Worm (Caenorhabditis elegans): Measurements from ENCODE around the gene dao-3.
A peak's percentile ranks its signal among the peaks of the same experiment; 100 is the strongest.

dao-3 gene

ce11 chrX:8053008-8053441 is 33.3 kb downstream of the dao-3 start (continued):
- no peak for TF ChIP-seq lin-32 (GFP tag; optimal IDR thresholded peaks at IDR 0.05)
- TF ChIP-seq lsy-2 (tag; optimal IDR thresholded peaks at IDR 0.05) = no peak
- no peak for TF ChIP-seq nhr-12 (tag; optimal IDR thresholded peaks at IDR 0.05)
- no peak for TF ChIP-seq unc-39 (tag; optimal IDR thresholded peaks at IDR 0.05)
- TF ChIP-seq ztf-11 (tag; optimal IDR thresholded peaks at IDR 0.05) = no peak
- TF ChIP-seq ceh-43 (GFP tag; optimal IDR thresholded peaks at IDR 0.05) = no peak
- TF ChIP-seq mls-2 (tag; optimal IDR thresholded peaks at IDR 0.05) = no peak
- TF ChIP-seq sptf-1 (tag; optimal IDR thresholded peaks at IDR 0.05) = peak; percentile 15

- TF ChIP-seq ham-2 (GFP tag; optimal IDR thresholded peaks at IDR 0.05) (no peak), mep-1 (tag; optimal IDR thresholded peaks at IDR 0.05) (no peak), ztf-11 (tag; optimal IDR thresholded peaks at IDR 0.05) (no peak), ceh-83 (GFP tag; optimal IDR thresholded peaks at IDR 0.05) (no peak), unc-120 (tag; optimal IDR thresholded peaks at IDR 0.05; ENCODE audit: poor library complexity, severe bottlenecking) (peak; percentile 76), elt-1 (tag; optimal IDR thresholded peaks at IDR 0.05; ENCODE audit: borderline replicate concordance, insufficient read depth) (no peak), mls-2 (tag; optimal IDR thresholded peaks at IDR 0.05) (no peak), unc-62 (GFP tag; optimal IDR thresholded peaks at IDR 0.05) (peak; percentile 63), elt-3 (tag; optimal IDR thresholded peaks at IDR 0.05) (no peak), snpc-4 (tag; optimal IDR thresholded peaks at IDR 0.05) (no peak), bed-3 (GFP tag; optimal IDR thresholded peaks at IDR 0.05) (no peak), mab-5 (tag; optimal IDR thresholded peaks at IDR 0.05) (no peak), sem-2 (GFP tag; optimal IDR thresholded peaks at IDR 0.05) (no peak), nhr-28 (tag; optimal IDR thresholded peaks at IDR 0.05) (no peak), nhr-12 (tag; optimal IDR thresholded peaks at IDR 0.05) (no peak), blmp-1 (tag; optimal IDR thresholded peaks at IDR 0.05) (no peak), lin-32 (GFP tag; optimal IDR thresholded peaks at IDR 0.05) (no peak), tbx-8 (GFP tag; optimal IDR thresholded peaks at IDR 0.05) (no peak), cnd-1 (tag; optimal IDR thresholded peaks at IDR 0.05) (peak; percentile 12), ceh-39 (tag; optimal IDR thresholded peaks at IDR 0.05) (no peak), lin-13 (tag; optimal IDR thresholded peaks at IDR 0.05) (no peak), lsy-2 (tag; optimal IDR thresholded peaks at IDR 0.05) (no peak), nhr-237 (tag; optimal IDR thresholded peaks at IDR 0.05) (no peak), unc-39 (tag; optimal IDR thresholded peaks at IDR 0.05) (no peak), nhr-76 (tag; optimal IDR thresholded peaks at IDR 0.05) (no peak), hlh-1 (tag; optimal IDR thresholded peaks at IDR 0.05) (peak; percentile 82), zip-8 (tag; optimal IDR thresholded peaks at IDR 0.05) (no peak)
These were observed 34.3 kb downstream of the dao-3 start for ce11 chrX:8052055-8052454.

- no peak for TF ChIP-seq ceh-39 (tag; optimal IDR thresholded peaks at IDR 0.05)
- TF ChIP-seq nhr-12 (tag; optimal IDR thresholded peaks at IDR 0.05) = no peak
- TF ChIP-seq unc-120 (tag; optimal IDR thresholded peaks at IDR 0.05; ENCODE audit: poor library complexity, severe bottlenecking) = no peak
- no peak for TF ChIP-seq flh-1 (GFP tag; optimal IDR thresholded peaks at IDR 0.05)
- no peak for TF ChIP-seq ces-1 (GFP tag; optimal IDR thresholded peaks at IDR 0.05)
- TF ChIP-seq elt-3 (tag; optimal IDR thresholded peaks at IDR 0.05) = no peak
- no peak for TF ChIP-seq ham-2 (GFP tag; optimal IDR thresholded peaks at IDR 0.05)
- no peak for TF ChIP-seq ceh-83 (GFP tag; optimal IDR thresholded peaks at IDR 0.05)
- TF ChIP-seq mep-1 (tag; optimal IDR thresholded peaks at IDR 0.05) = no peak
- no peak for TF ChIP-seq tbx-8 (GFP tag; optimal IDR thresholded peaks at IDR 0.05)
- TF ChIP-seq hlh-1 (tag; optimal IDR thresholded peaks at IDR 0.05) = no peak
- no peak for TF ChIP-seq lin-32 (GFP tag; optimal IDR thresholded peaks at IDR 0.05)
- no peak for TF ChIP-seq snpc-4 (tag; optimal IDR thresholded peaks at IDR 0.05)
- no peak for TF ChIP-seq pha-4 (tag; optimal IDR thresholded peaks at IDR 0.05)
These were observed 37.7 kb downstream of the dao-3 start for ce11 chrX:8048637-8049036.

ce11 chrX:8045152-8045551 is 41.2 kb downstream of the dao-3 start, which contains the start of gene C18A11.4:
Gene C18A11.4, plus strand, starts transcription at chrX:8045518.
- TF ChIP-seq nhr-12 (tag; optimal IDR thresholded peaks at IDR 0.05) = no peak

ce11 chrX:8040967-8041366 is 45.4 kb downstream of the dao-3 start, which contains the start of gene xol-1:
Gene xol-1, plus strand, starts transcription at chrX:8041313.
- TF ChIP-seq nhr-12 (tag; optimal IDR thresholded peaks at IDR 0.05) = no peak
- no peak for TF ChIP-seq sem-2 (GFP tag; optimal IDR thresholded peaks at IDR 0.05)
- no peak for TF ChIP-seq bed-3 (GFP tag; optimal IDR thresholded peaks at IDR 0.05)
- TF ChIP-seq unc-62 (GFP tag; optimal IDR thresholded peaks at IDR 0.05) = no peak
- TF ChIP-seq pha-4 (tag; optimal IDR thresholded peaks at IDR 0.05) = no peak
- TF ChIP-seq mep-1 (tag; optimal IDR thresholded peaks at IDR 0.05) = peak; percentile 6
- TF ChIP-seq lsy-2 (tag; optimal IDR thresholded peaks at IDR 0.05) = no peak
- TF ChIP-seq snpc-4 (tag; optimal IDR thresholded peaks at IDR 0.05) = no peak

Measured in whole organism, mixed stage, embryonic.